Worm (Caenorhabditis elegans) whole organism, L4/young adult: ENCODE measurements around the gene hlh-3.

ENCODE experiments used
- W03F9.2 ChIP-seq: fragments of 150-350 bp; optimal IDR thresholded peaks from 2 replicates; lab custom pipeline; 2014; ENCODE audit warnings: missing biosample characterization, missing genetic modification characterization
- dao-5 ChIP-seq: sonication (generic microtip); optimal IDR thresholded peaks from 2 replicates; lab custom pipeline; 2016; ENCODE audit warnings: missing genotype, missing genetic modification characterization, moderate library complexity, missing compliant biosample characterization
- him-1 ChIP-seq: sonication (generic microtip); optimal IDR thresholded peaks from 2 replicates; lab custom pipeline; 2016; ENCODE audit warnings: missing genotype, missing genetic modification reagents, missing genetic modification characterization, missing compliant biosample characterization

The hlh-3 gene

ce11 chrII:9062261-9062948 lies 24.0 kb upstream of the hlh-3 start:
- TF ChIP-seq W03F9.2 (tag; lab: Kevin White, UChicago) (no peak), dao-5 (no peak), him-1 (tag; lab: Kevin White, UChicago) (no peak)

ce11 chrII:9063350-9063749 lies 23.1 kb upstream of the hlh-3 start:
- TF ChIP-seq W03F9.2 (tag; lab: Kevin White, UChicago), result no peak
- TF ChIP-seq dao-5, result no peak
- TF ChIP-seq him-1 (tag; lab: Kevin White, UChicago), result no peak

- TF ChIP-seq W03F9.2 (tag; lab: Kevin White, UChicago) (no peak), him-1 (tag; lab: Kevin White, UChicago) (no peak), dao-5 (no peak)
These were observed 22.0 kb upstream of the hlh-3 start for ce11 chrII:9064437-9064836.

ce11 chrII:9069836-9070235 lies 16.6 kb upstream of the hlh-3 start:
- TF ChIP-seq him-1 (tag; lab: Kevin White, UChicago) (no peak), dao-5 (no peak), W03F9.2 (tag; lab: Kevin White, UChicago) (no peak)

- no peak for TF ChIP-seq dao-5
- TF ChIP-seq him-1 (tag; lab: Kevin White, UChicago), result no peak
- TF ChIP-seq W03F9.2 (tag; lab: Kevin White, UChicago), result no peak
These were observed 15.7 kb upstream of the hlh-3 start, which contains the start of gene T24B8.4 for ce11 chrII:9070740-9071139. TSS of gene T24B8.4 (minus strand) at chrII:9070840.

ce11 chrII:9072769-9073168 lies 13.6 kb upstream of the hlh-3 start:
- TF ChIP-seq W03F9.2 (tag; lab: Kevin White, UChicago), result no peak
- no peak for TF ChIP-seq him-1 (tag; lab: Kevin White, UChicago)
- TF ChIP-seq dao-5, result no peak

- TF ChIP-seq him-1 (tag; lab: Kevin White, UChicago) (no peak), W03F9.2 (tag; lab: Kevin White, UChicago) (no peak), dao-5 (no peak)
These were observed 11.9 kb upstream of the hlh-3 start for ce11 chrII:9074492-9074891.

ce11 chrII:9076098-9076879 lies 10.1 kb upstream of the hlh-3 start:
- TF ChIP-seq him-1 (tag; lab: Kevin White, UChicago) (no peak), dao-5 (no peak), W03F9.2 (tag; lab: Kevin White, UChicago) (no peak)

- TF ChIP-seq W03F9.2 (tag; lab: Kevin White, UChicago), result no peak
- TF ChIP-seq him-1 (tag; lab: Kevin White, UChicago), result no peak
- TF ChIP-seq dao-5, result no peak
These were observed 8.1 kb upstream of the hlh-3 start for ce11 chrII:9078351-9078750.

ce11 chrII:9083093-9083492 lies 3.3 kb upstream of the hlh-3 start, which contains the start of gene sysm-1:
TSS of gene sysm-1 (minus strand) at chrII:9083193.
- TF ChIP-seq him-1 (tag; lab: Kevin White, UChicago) (no peak), W03F9.2 (tag; lab: Kevin White, UChicago) (no peak), dao-5 (no peak)

- TF ChIP-seq dao-5 (no peak), W03F9.2 (tag; lab: Kevin White, UChicago) (no peak), him-1 (tag; lab: Kevin White, UChicago) (no peak)
These were observed 6.5 kb downstream of the hlh-3 start for ce11 chrII:9092910-9093309.

ce11 chrII:9093584-9093983 lies 7.2 kb downstream of the hlh-3 start, which contains the start of gene C07H4.1:
TSS of gene C07H4.1 (minus strand) at chrII:9093684.
- TF ChIP-seq dao-5 (no peak), W03F9.2 (tag; lab: Kevin White, UChicago) (no peak), him-1 (tag; lab: Kevin White, UChicago) (no peak)

ce11 chrII:9094247-9094790 lies 7.9 kb downstream of the hlh-3 start:
- no peak for TF ChIP-seq dao-5
- no peak for TF ChIP-seq him-1 (tag; lab: Kevin White, UChicago)
- peak; percentile 42 for TF ChIP-seq W03F9.2 (tag; lab: Kevin White, UChicago)

ce11 chrII:9097302-9097701 lies 10.9 kb downstream of the hlh-3 start:
- no peak for TF ChIP-seq dao-5
- TF ChIP-seq W03F9.2 (tag; lab: Kevin White, UChicago), result no peak
- no peak for TF ChIP-seq him-1 (tag; lab: Kevin White, UChicago)
